Worm (Caenorhabditis elegans) whole organism, L2 larva: Measurements from ENCODE around the gene T28C6.11.

Experiments
- R02D3.7 ChIP-seq: fragments of 150-350 bp; optimal IDR thresholded peaks from 2 replicates; lab custom pipeline; 2014; ENCODE audit warnings: missing biosample characterization, missing genetic modification characterization
- ama-1 ChIP-seq: fragments of 150-350 bp; optimal IDR thresholded peaks from 2 replicates; lab custom pipeline; 2018; ENCODE audit warnings: inconsistent platforms
- fos-1 ChIP-seq: fragments of 150-350 bp; optimal IDR thresholded peaks from 2 replicates; lab custom pipeline; 2014; ENCODE audit warnings: missing biosample characterization, missing genetic modification characterization
- lin-13 ChIP-seq: fragments of 150-350 bp; optimal IDR thresholded peaks from 2 replicates; lab custom pipeline; 2014; ENCODE audit warnings: missing biosample characterization, missing genetic modification reagents, missing genetic modification characterization
- nhr-23 ChIP-seq: fragments of 150-350 bp; optimal IDR thresholded peaks from 2 replicates; lab custom pipeline; 2014; ENCODE audit warnings: missing biosample characterization, missing genetic modification reagents, missing genetic modification characterization
- nhr-25 ChIP-seq: fragments of 150-350 bp; sonication (generic microtip); optimal IDR thresholded peaks from 3 replicates; lab custom pipeline; 2014; ENCODE audit warnings: missing biosample characterization, missing genetic modification characterization
- unc-62 ChIP-seq: fragments of 150-350 bp; optimal IDR thresholded peaks from 2 replicates; lab custom pipeline; 2014; ENCODE audit warnings: missing biosample characterization, missing genetic modification reagents, missing genetic modification characterization

DNA sequence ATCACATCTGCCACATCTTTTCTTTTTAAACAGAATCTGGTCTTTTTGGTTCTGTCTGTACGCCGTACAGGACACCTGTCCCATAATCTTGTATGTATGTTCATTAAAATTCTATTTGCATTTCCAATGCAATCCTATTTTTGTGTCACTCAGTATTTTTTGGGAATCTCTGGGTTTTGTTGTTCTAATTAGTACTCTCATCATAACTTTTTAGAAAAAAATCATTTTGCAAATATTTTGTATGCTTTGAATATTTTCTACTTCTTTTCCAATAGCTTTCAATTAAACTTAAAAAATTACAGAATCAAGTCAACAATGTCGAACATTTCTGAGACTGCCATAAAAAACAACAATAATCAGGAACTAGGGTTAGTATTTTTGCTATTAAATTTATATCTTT lies 20.0 kb downstream of the T28C6.11 start, which contains the start of gene T28C6.3:
- TF ChIP-seq unc-62 (GFP tag; lab: Kevin White, UChicago) (no peak), R02D3.7 (no peak), fos-1 (tag; lab: Kevin White, UChicago) (no peak), lin-13 (GFP tag; lab: Kevin White, UChicago) (no peak), nhr-23 (tag; lab: Kevin White, UChicago) (no peak), ama-1 (no peak), nhr-25 (tag; lab: Kevin White, UChicago) (no peak)
